Worm (Caenorhabditis elegans) whole organism, L3 larva: ENCODE measurements around the gene F46C5.9.

Experiments used
- R02D3.7 ChIP-seq: fragments of 150-350 bp; optimal IDR thresholded peaks from 2 replicates; lab custom pipeline; 2014; ENCODE audit warnings: missing biosample characterization, missing genetic modification characterization
- ZK546.5 ChIP-seq: sonication (generic microtip); optimal IDR thresholded peaks from 2 replicates; lab custom pipeline; 2017; ENCODE audit warnings: missing biosample characterization, missing genetic modification characterization
- aly-2 ChIP-seq: fragments of 150-350 bp; optimal IDR thresholded peaks from 2 replicates; lab custom pipeline; 2014; ENCODE audit warnings: missing biosample characterization, missing genetic modification characterization
- ama-1 ChIP-seq: fragments of 150-350 bp; optimal IDR thresholded peaks from 2 replicates; lab custom pipeline; 2018
- ceh-16 ChIP-seq: sonication (generic microtip); optimal IDR thresholded peaks from 2 replicates; lab custom pipeline; 2017; ENCODE audit warnings: missing biosample characterization, missing genetic modification characterization
- ceh-28 ChIP-seq: fragments of 150-350 bp; optimal IDR thresholded peaks from 2 replicates; lab custom pipeline; 2014; ENCODE audit warnings: missing biosample characterization, missing genetic modification reagents, missing genetic modification characterization
- ceh-82 ChIP-seq: fragments of 150-350 bp; optimal IDR thresholded peaks from 2 replicates; lab custom pipeline; 2014; ENCODE audit warnings: missing biosample characterization, missing genetic modification characterization
- ceh-9 ChIP-seq: sonication (generic microtip); optimal IDR thresholded peaks from 2 replicates; lab custom pipeline; 2018; ENCODE audit warnings: missing biosample characterization, missing genetic modification characterization
- daf-12 ChIP-seq: fragments of 150-350 bp; optimal IDR thresholded peaks from 2 replicates; lab custom pipeline; 2014; ENCODE audit warnings: missing biosample characterization, missing genetic modification reagents, missing genetic modification characterization
- egl-27 ChIP-seq: sonication (generic microtip); optimal IDR thresholded peaks from 4 replicates; lab custom pipeline; 2017; ENCODE audit warnings: missing biosample characterization, missing genetic modification reagents, missing genetic modification characterization
- egl-5 ChIP-seq: fragments of 150-350 bp; optimal IDR thresholded peaks from 2 replicates; lab custom pipeline; 2017; ENCODE audit warnings: missing biosample characterization, missing genetic modification reagents, missing genetic modification characterization, inconsistent platforms
- elt-1 ChIP-seq: fragments of 150-350 bp; optimal IDR thresholded peaks from 2 replicates; lab custom pipeline; 2014; ENCODE audit warnings: missing biosample characterization, missing genetic modification characterization
- elt-2 ChIP-seq: sonication (generic microtip); optimal IDR thresholded peaks from 2 replicates; lab custom pipeline; 2016; ENCODE audit warnings: missing genetic modification reagents, mild to moderate bottlenecking, missing genetic modification characterization, missing compliant biosample characterization
- elt-3 ChIP-seq, 3 experiments: fragments of 150-350 bp in 1 of 3; sonication (generic microtip) in 2 of 3; optimal IDR thresholded peaks; 2 replicates in 2 of 3; 4 replicates in 1 of 3; lab custom pipeline; 2014 to 2017; ENCODE audit warnings: missing biosample characterization in 3 of 3, missing genetic modification characterization in 3 of 3
- eor-1 ChIP-seq, 2 experiments: fragments of 150-350 bp; optimal IDR thresholded peaks; 2 replicates each; lab custom pipeline; 2014 to 2018; ENCODE audit warnings: missing biosample characterization in 2 of 2, missing genetic modification characterization in 2 of 2
- fkh-10 ChIP-seq: sonication (generic microtip); optimal IDR thresholded peaks from 2 replicates; lab custom pipeline; 2017; ENCODE audit warnings: missing biosample characterization, missing genetic modification reagents, missing genetic modification characterization
- fkh-2 ChIP-seq: fragments of 150-350 bp; optimal IDR thresholded peaks from 2 replicates; lab custom pipeline; 2014; ENCODE audit warnings: missing biosample characterization, missing genetic modification reagents, missing genetic modification characterization
- fos-1 ChIP-seq: fragments of 150-350 bp; optimal IDR thresholded peaks from 2 replicates; lab custom pipeline; 2014; ENCODE audit warnings: missing biosample characterization, missing genetic modification characterization
- hmg-11 ChIP-seq: sonication (generic microtip); optimal IDR thresholded peaks from 2 replicates; lab custom pipeline; 2016; ENCODE audit warnings: missing genetic modification characterization, missing compliant biosample characterization
- jun-1 ChIP-seq: fragments of 150-350 bp; optimal IDR thresholded peaks from 2 replicates; lab custom pipeline; 2014; ENCODE audit warnings: missing biosample characterization, missing genetic modification reagents, missing genetic modification characterization
- lin-15B ChIP-seq: fragments of 150-350 bp; optimal IDR thresholded peaks from 2 replicates; lab custom pipeline; 2014; ENCODE audit warnings: missing biosample characterization, missing genetic modification characterization
- lsy-12 ChIP-seq: sonication (generic microtip); optimal IDR thresholded peaks from 2 replicates; lab custom pipeline; 2016; ENCODE audit warnings: mild to moderate bottlenecking, missing genetic modification characterization, missing compliant biosample characterization
- mdl-1 ChIP-seq: fragments of 150-350 bp; optimal IDR thresholded peaks from 2 replicates; lab custom pipeline; 2014; ENCODE audit warnings: missing biosample characterization, missing genetic modification characterization
- mml-1 ChIP-seq: fragments of 150-350 bp; sonication (generic microtip); optimal IDR thresholded peaks from 3 replicates; lab custom pipeline; 2014; ENCODE audit warnings: missing biosample characterization, missing genetic modification characterization
- nfya-1 ChIP-seq: sonication (generic microtip); optimal IDR thresholded peaks from 2 replicates; lab custom pipeline; 2017; ENCODE audit warnings: missing genetic modification characterization, mild to moderate bottlenecking, missing compliant biosample characterization, antibody characterized with exemption, moderate library complexity; ENCODE audit not compliant: insufficient read depth
- nhr-11 ChIP-seq: fragments of 150-350 bp; optimal IDR thresholded peaks from 2 replicates; lab custom pipeline; 2014; ENCODE audit warnings: missing biosample characterization, missing genetic modification characterization
- nhr-23 ChIP-seq: fragments of 150-350 bp; optimal IDR thresholded peaks from 2 replicates; lab custom pipeline; 2014; ENCODE audit warnings: missing biosample characterization, missing genetic modification reagents, missing genetic modification characterization
- nhr-237 ChIP-seq: fragments of 150-350 bp; optimal IDR thresholded peaks from 2 replicates; lab custom pipeline; 2014; ENCODE audit warnings: missing biosample characterization, missing genetic modification characterization
- nhr-25 ChIP-seq: sonication (generic microtip); optimal IDR thresholded peaks from 2 replicates; lab custom pipeline; 2017; ENCODE audit warnings: missing biosample characterization, missing genetic modification characterization
- nhr-28 ChIP-seq: fragments of 150-350 bp; optimal IDR thresholded peaks from 2 replicates; lab custom pipeline; 2014; ENCODE audit warnings: missing biosample characterization, missing genetic modification characterization
- nhr-43 ChIP-seq: sonication (generic microtip); optimal IDR thresholded peaks from 2 replicates; lab custom pipeline; 2016; ENCODE audit warnings: mild to moderate bottlenecking, missing genetic modification characterization, missing compliant biosample characterization; ENCODE audit not compliant: poor library complexity, severe bottlenecking
- nhr-67 ChIP-seq: fragments of 150-350 bp; optimal IDR thresholded peaks from 2 replicates; lab custom pipeline; 2014; ENCODE audit warnings: missing biosample characterization, missing genetic modification characterization
- nhr-76 ChIP-seq: fragments of 150-350 bp; sonication (generic microtip); optimal IDR thresholded peaks from 5 replicates; lab custom pipeline; 2014; ENCODE audit warnings: missing biosample characterization, missing genetic modification characterization
- nhr-77 ChIP-seq: fragments of 150-350 bp; optimal IDR thresholded peaks from 2 replicates; lab custom pipeline; 2014; ENCODE audit warnings: missing biosample characterization, missing genetic modification characterization
- pha-4 ChIP-seq: fragments of 150-350 bp; optimal IDR thresholded peaks from 2 replicates; lab custom pipeline; 2014; ENCODE audit warnings: missing biosample characterization, missing genetic modification reagents, missing genetic modification characterization
- pqm-1 ChIP-seq: fragments of 150-350 bp; optimal IDR thresholded peaks from 2 replicates; lab custom pipeline; 2017; ENCODE audit warnings: missing biosample characterization, missing genetic modification characterization, inconsistent platforms
- sea-2 ChIP-seq: fragments of 150-350 bp; sonication (generic microtip); optimal IDR thresholded peaks from 4 replicates; lab custom pipeline; 2014; ENCODE audit warnings: missing biosample characterization, missing genetic modification reagents, missing genetic modification characterization
- skn-1 ChIP-seq: fragments of 150-350 bp; optimal IDR thresholded peaks from 2 replicates; lab custom pipeline; 2014; ENCODE audit warnings: missing biosample characterization, missing genetic modification characterization
- tbx-2 ChIP-seq: sonication (generic microtip); optimal IDR thresholded peaks from 2 replicates; lab custom pipeline; 2016; ENCODE audit warnings: mild to moderate bottlenecking, missing genetic modification characterization, missing compliant biosample characterization
- unc-39 ChIP-seq: sonication (generic microtip); optimal IDR thresholded peaks from 4 replicates; lab custom pipeline; 2017; ENCODE audit warnings: missing biosample characterization, missing genetic modification characterization
- unc-62 ChIP-seq: fragments of 150-350 bp; sonication (generic microtip); optimal IDR thresholded peaks from 4 replicates; lab custom pipeline; 2014; ENCODE audit warnings: missing biosample characterization, missing genetic modification reagents, missing genetic modification characterization
- zag-1 ChIP-seq: fragments of 150-350 bp; optimal IDR thresholded peaks from 2 replicates; lab custom pipeline; 2014; ENCODE audit warnings: missing biosample characterization, missing genetic modification characterization
- ztf-11 ChIP-seq: fragments of 150-350 bp; optimal IDR thresholded peaks from 2 replicates; lab custom pipeline; 2014; ENCODE audit warnings: missing biosample characterization, missing genetic modification characterization
- ztf-4 ChIP-seq: fragments of 150-350 bp; optimal IDR thresholded peaks from 2 replicates; lab custom pipeline; 2014; ENCODE audit warnings: missing biosample characterization, missing genetic modification characterization

Gene F46C5.9

ce11 chrII:8822711-8823110, 12.2 kb upstream of the F46C5.9 start:
- TF ChIP-seq fkh-10 (GFP tag; lab: Kevin White, UChicago) (no peak), unc-62 (GFP tag; lab: Kevin White, UChicago) (no peak), nhr-43 (tag; lab: Kevin White, UChicago) (peak; percentile 99), fos-1 (tag; lab: Kevin White, UChicago) (no peak), nhr-67 (tag; lab: Kevin White, UChicago) (no peak), zag-1 (tag; lab: Kevin White, UChicago) (no peak), nhr-11 (tag; lab: Kevin White, UChicago) (no peak), jun-1 (tag; lab: Kevin White, UChicago) (peak; percentile 38), pqm-1 (tag; lab: Kevin White, UChicago) (peak; percentile 13), elt-3 (tag; optimal IDR thresholded peaks at IDR 0.05; lab: Kevin White, UChicago) (no peak), R02D3.7 (tag; lab: Kevin White, UChicago) (no peak), nhr-25 (peak; percentile 63), hmg-11 (tag; lab: Kevin White, UChicago) (no peak), mdl-1 (tag; lab: Kevin White, UChicago) (peak; percentile 45), elt-2 (no peak), ceh-82 (tag; lab: Kevin White, UChicago) (no peak), ztf-4 (tag; lab: Kevin White, UChicago) (no peak), nhr-23 (tag; lab: Kevin White, UChicago) (peak; percentile 77), nhr-237 (tag; lab: Kevin White, UChicago) (no peak), egl-27 (tag; lab: Kevin White, UChicago) (no peak), skn-1 (no peak)

- no peak for TF ChIP-seq nhr-67 (tag; lab: Kevin White, UChicago)
- TF ChIP-seq skn-1, result no peak
- peak; percentile 48 for TF ChIP-seq nhr-43 (tag; lab: Kevin White, UChicago)
- TF ChIP-seq ceh-82 (tag; lab: Kevin White, UChicago), result no peak
- TF ChIP-seq aly-2 (tag; lab: Kevin White, UChicago), result no peak
- TF ChIP-seq nfya-1 (tag; lab: Kevin White, UChicago), result peak; percentile 16
Observed at ce11 chrII:8821140-8821595, 10.6 kb upstream of the F46C5.9 start, which contains the start of gene F46C5.1. TSS of gene F46C5.1 (minus strand) at chrII:8821190.

- no peak for TF ChIP-seq ceh-28 (tag; lab: Kevin White, UChicago)
- peak; percentile 99 for TF ChIP-seq ama-1 (lab: Kevin White, UChicago)
- no peak for TF ChIP-seq nhr-11 (tag; lab: Kevin White, UChicago)
- peak in 1 of 3 experiments; percentile 71 for TF ChIP-seq elt-3 (tag; optimal IDR thresholded peaks at IDR 0.05; lab: Kevin White, UChicago)
- no peak for TF ChIP-seq egl-27 (tag; lab: Kevin White, UChicago)
- TF ChIP-seq pha-4 (tag; lab: Kevin White, UChicago), result no peak
- TF ChIP-seq nhr-25, result peak; percentile 63
- TF ChIP-seq skn-1, result no peak
- TF ChIP-seq unc-62 (GFP tag; lab: Kevin White, UChicago), result peak; percentile 14
- peak; percentile 25 for TF ChIP-seq lsy-12
- TF ChIP-seq nfya-1 (tag; lab: Kevin White, UChicago), result no peak
- TF ChIP-seq nhr-77 (tag; lab: Kevin White, UChicago), result no peak
- TF ChIP-seq eor-1 (tag; optimal IDR thresholded peaks at IDR 0.05; lab: Kevin White, UChicago), result no peak
- TF ChIP-seq R02D3.7 (tag; lab: Kevin White, UChicago), result no peak
- no peak for TF ChIP-seq ztf-11 (tag; lab: Kevin White, UChicago)
- peak; percentile 25 for TF ChIP-seq nhr-23 (tag; lab: Kevin White, UChicago)
- no peak for TF ChIP-seq unc-39 (tag; lab: Kevin White, UChicago)
- no peak for TF ChIP-seq elt-2
- TF ChIP-seq elt-1 (tag; lab: Kevin White, UChicago), result no peak
- no peak for TF ChIP-seq fos-1 (tag; lab: Kevin White, UChicago)
- no peak for TF ChIP-seq ZK546.5 (tag; lab: Kevin White, UChicago)
- peak; percentile 84 for TF ChIP-seq nhr-43 (tag; lab: Kevin White, UChicago)
- TF ChIP-seq daf-12 (tag; lab: Kevin White, UChicago), result no peak
- TF ChIP-seq lin-15B (tag; lab: Kevin White, UChicago), result no peak
- no peak for TF ChIP-seq pqm-1 (tag; lab: Kevin White, UChicago)
- TF ChIP-seq nhr-237 (tag; lab: Kevin White, UChicago), result no peak
- no peak for TF ChIP-seq tbx-2 (tag; lab: Kevin White, UChicago)
- TF ChIP-seq sea-2, result no peak
- no peak for TF ChIP-seq zag-1 (tag; lab: Kevin White, UChicago)
- TF ChIP-seq mml-1, result no peak
- TF ChIP-seq nhr-76 (tag; lab: Kevin White, UChicago), result no peak
- TF ChIP-seq aly-2 (tag; lab: Kevin White, UChicago), result no peak
- TF ChIP-seq mdl-1 (tag; lab: Kevin White, UChicago), result no peak
- no peak for TF ChIP-seq fkh-10 (GFP tag; lab: Kevin White, UChicago)
- TF ChIP-seq ceh-16, result peak; percentile 31
- TF ChIP-seq fkh-2 (tag; lab: Kevin White, UChicago), result no peak
- TF ChIP-seq nhr-28 (tag; lab: Kevin White, UChicago), result no peak
- no peak for TF ChIP-seq egl-5 (tag; lab: Kevin White, UChicago)
- no peak for TF ChIP-seq nhr-67 (tag; lab: Kevin White, UChicago)
- no peak for TF ChIP-seq ceh-9 (tag; lab: Kevin White, UChicago)
Observed at ce11 chrII:8820126-8820972, 9.8 kb upstream of the F46C5.9 start.
